Worm (Caenorhabditis elegans): ENCODE measurements around the gene pax-1.

DNA sequence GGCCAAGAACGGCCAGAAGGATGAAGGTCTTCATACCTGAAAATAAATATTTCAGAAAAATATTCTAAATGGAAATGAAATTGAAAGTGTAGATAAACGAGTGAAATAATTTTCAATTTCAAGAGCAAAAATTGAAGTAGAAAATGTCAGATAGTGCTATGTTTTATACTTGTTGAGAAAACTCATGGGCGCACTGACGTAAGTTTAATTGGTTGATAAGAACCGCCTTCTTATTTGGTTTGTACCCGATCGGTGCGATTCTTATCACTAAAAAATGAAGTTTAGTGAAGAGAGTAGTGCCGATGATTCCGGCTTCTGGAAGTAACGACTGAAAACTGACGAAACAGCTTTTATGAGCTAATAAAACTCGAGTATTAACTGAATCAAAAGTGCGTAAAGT is 44.2 kb downstream of the pax-1 start, which contains the start of the genes asp-6 and asp-12:
- TF ChIP-seq ceh-16 (tag; optimal IDR thresholded peaks at IDR 0.05) (no peak), ama-1 (optimal IDR thresholded peaks at IDR 0.05) (no peak), lin-15B (tag; optimal IDR thresholded peaks at IDR 0.05) (no peak), elt-2 (tag; optimal IDR thresholded peaks at IDR 0.05) (peak; percentile 92), nhr-76 (tag; optimal IDR thresholded peaks at IDR 0.05) (no peak), skn-1 (tag; optimal IDR thresholded peaks at IDR 0.05) (no peak)
